Worm (Caenorhabditis elegans) whole organism, mixed stage, embryonic: ENCODE measurements around the gene alh-7.

Source experiments
- nhr-12 ChIP-seq: fragments of 150-350 bp; optimal IDR thresholded peaks from 2 replicates; lab custom pipeline; 2014; ENCODE audit warnings: missing biosample characterization, missing genetic modification characterization
- nhr-237 ChIP-seq: fragments of 150-350 bp; optimal IDR thresholded peaks from 2 replicates; lab custom pipeline; 2014; ENCODE audit warnings: missing biosample characterization, missing genetic modification characterization
- nhr-76 ChIP-seq: sonication (generic microtip); optimal IDR thresholded peaks from 2 replicates; lab custom pipeline; 2017; ENCODE audit warnings: missing biosample characterization, missing genetic modification characterization
- pha-4 ChIP-seq: fragments of 150-350 bp; optimal IDR thresholded peaks from 2 replicates; lab custom pipeline; 2018; ENCODE audit warnings: missing biosample characterization, missing genetic modification reagents, missing genetic modification characterization
- unc-62 ChIP-seq: fragments of 150-350 bp; optimal IDR thresholded peaks from 2 replicates; lab custom pipeline; 2014; ENCODE audit warnings: missing biosample characterization, missing genetic modification reagents, missing genetic modification characterization

- TF ChIP-seq nhr-237 (tag; lab: Kevin White, UChicago) = no peak
- no peak for TF ChIP-seq pha-4
- TF ChIP-seq nhr-76 = no peak
- TF ChIP-seq nhr-12 (tag; lab: Kevin White, UChicago) = no peak
- no peak for TF ChIP-seq unc-62 (GFP tag; lab: Kevin White, UChicago)
Measured at ce11 chrII:13446597-13446996, 45.0 kb downstream of the alh-7 start.
